Worm (Caenorhabditis elegans) whole organism, L3 larva: ENCODE measurements around the gene Y56A3A.30.

ENCODE experiments used
- R02D3.7 ChIP-seq: fragments of 150-350 bp; optimal IDR thresholded peaks from 2 replicates; lab custom pipeline; 2014; ENCODE audit warnings: missing biosample characterization, missing genetic modification characterization
- ZK546.5 ChIP-seq: sonication (generic microtip); optimal IDR thresholded peaks from 2 replicates; lab custom pipeline; 2017; ENCODE audit warnings: missing biosample characterization, missing genetic modification characterization
- aly-2 ChIP-seq: fragments of 150-350 bp; optimal IDR thresholded peaks from 2 replicates; lab custom pipeline; 2014; ENCODE audit warnings: missing biosample characterization, missing genetic modification characterization
- ceh-16 ChIP-seq: sonication (generic microtip); optimal IDR thresholded peaks from 2 replicates; lab custom pipeline; 2017; ENCODE audit warnings: missing biosample characterization, missing genetic modification characterization
- ceh-28 ChIP-seq: fragments of 150-350 bp; optimal IDR thresholded peaks from 2 replicates; lab custom pipeline; 2014; ENCODE audit warnings: missing biosample characterization, missing genetic modification reagents, missing genetic modification characterization
- ceh-82 ChIP-seq: fragments of 150-350 bp; optimal IDR thresholded peaks from 2 replicates; lab custom pipeline; 2014; ENCODE audit warnings: missing biosample characterization, missing genetic modification characterization
- ceh-9 ChIP-seq: sonication (generic microtip); optimal IDR thresholded peaks from 2 replicates; lab custom pipeline; 2018; ENCODE audit warnings: missing biosample characterization, missing genetic modification characterization
- daf-12 ChIP-seq: fragments of 150-350 bp; optimal IDR thresholded peaks from 2 replicates; lab custom pipeline; 2014; ENCODE audit warnings: missing biosample characterization, missing genetic modification reagents, missing genetic modification characterization
- egl-27 ChIP-seq: sonication (generic microtip); optimal IDR thresholded peaks from 4 replicates; lab custom pipeline; 2017; ENCODE audit warnings: missing biosample characterization, missing genetic modification reagents, missing genetic modification characterization
- elt-2 ChIP-seq: sonication (generic microtip); optimal IDR thresholded peaks from 2 replicates; lab custom pipeline; 2016; ENCODE audit warnings: missing genetic modification reagents, mild to moderate bottlenecking, missing genetic modification characterization, missing compliant biosample characterization
- elt-3 ChIP-seq, 3 experiments: fragments of 150-350 bp in 1 of 3; sonication (generic microtip) in 2 of 3; optimal IDR thresholded peaks; 2 replicates in 2 of 3; 4 replicates in 1 of 3; lab custom pipeline; 2014 to 2017; ENCODE audit warnings: missing biosample characterization in 3 of 3, missing genetic modification characterization in 3 of 3
- fkh-2 ChIP-seq: fragments of 150-350 bp; optimal IDR thresholded peaks from 2 replicates; lab custom pipeline; 2014; ENCODE audit warnings: missing biosample characterization, missing genetic modification reagents, missing genetic modification characterization
- fos-1 ChIP-seq: fragments of 150-350 bp; optimal IDR thresholded peaks from 2 replicates; lab custom pipeline; 2014; ENCODE audit warnings: missing biosample characterization, missing genetic modification characterization
- hmg-11 ChIP-seq: sonication (generic microtip); optimal IDR thresholded peaks from 2 replicates; lab custom pipeline; 2016; ENCODE audit warnings: missing genetic modification characterization, missing compliant biosample characterization
- mdl-1 ChIP-seq: fragments of 150-350 bp; optimal IDR thresholded peaks from 2 replicates; lab custom pipeline; 2014; ENCODE audit warnings: missing biosample characterization, missing genetic modification characterization
- nfya-1 ChIP-seq: sonication (generic microtip); optimal IDR thresholded peaks from 2 replicates; lab custom pipeline; 2017; ENCODE audit warnings: missing genetic modification characterization, mild to moderate bottlenecking, missing compliant biosample characterization, antibody characterized with exemption, moderate library complexity; ENCODE audit not compliant: insufficient read depth
- nhr-12 ChIP-seq: fragments of 150-350 bp; optimal IDR thresholded peaks from 2 replicates; lab custom pipeline; 2014; ENCODE audit warnings: missing biosample characterization, missing genetic modification characterization
- nhr-237 ChIP-seq: fragments of 150-350 bp; optimal IDR thresholded peaks from 2 replicates; lab custom pipeline; 2014; ENCODE audit warnings: missing biosample characterization, missing genetic modification characterization
- nhr-25 ChIP-seq: sonication (generic microtip); optimal IDR thresholded peaks from 2 replicates; lab custom pipeline; 2017; ENCODE audit warnings: missing biosample characterization, missing genetic modification characterization
- nhr-28 ChIP-seq: fragments of 150-350 bp; optimal IDR thresholded peaks from 2 replicates; lab custom pipeline; 2014; ENCODE audit warnings: missing biosample characterization, missing genetic modification characterization
- nhr-67 ChIP-seq: fragments of 150-350 bp; optimal IDR thresholded peaks from 2 replicates; lab custom pipeline; 2014; ENCODE audit warnings: missing biosample characterization, missing genetic modification characterization
- nhr-76 ChIP-seq: fragments of 150-350 bp; sonication (generic microtip); optimal IDR thresholded peaks from 5 replicates; lab custom pipeline; 2014; ENCODE audit warnings: missing biosample characterization, missing genetic modification characterization
- nhr-77 ChIP-seq: fragments of 150-350 bp; optimal IDR thresholded peaks from 2 replicates; lab custom pipeline; 2014; ENCODE audit warnings: missing biosample characterization, missing genetic modification characterization
- pha-4 ChIP-seq: fragments of 150-350 bp; optimal IDR thresholded peaks from 2 replicates; lab custom pipeline; 2014; ENCODE audit warnings: missing biosample characterization, missing genetic modification reagents, missing genetic modification characterization
- pqm-1 ChIP-seq: fragments of 150-350 bp; optimal IDR thresholded peaks from 2 replicates; lab custom pipeline; 2017; ENCODE audit warnings: missing biosample characterization, missing genetic modification characterization, inconsistent platforms
- sea-2 ChIP-seq: fragments of 150-350 bp; sonication (generic microtip); optimal IDR thresholded peaks from 4 replicates; lab custom pipeline; 2014; ENCODE audit warnings: missing biosample characterization, missing genetic modification reagents, missing genetic modification characterization
- skn-1 ChIP-seq: fragments of 150-350 bp; optimal IDR thresholded peaks from 2 replicates; lab custom pipeline; 2014; ENCODE audit warnings: missing biosample characterization, missing genetic modification characterization
- snpc-4 ChIP-seq: fragments of 150-350 bp; optimal IDR thresholded peaks from 2 replicates; lab custom pipeline; 2014; ENCODE audit warnings: missing biosample characterization, missing genetic modification characterization
- tbx-2 ChIP-seq: sonication (generic microtip); optimal IDR thresholded peaks from 2 replicates; lab custom pipeline; 2016; ENCODE audit warnings: mild to moderate bottlenecking, missing genetic modification characterization, missing compliant biosample characterization
- ztf-11 ChIP-seq: fragments of 150-350 bp; optimal IDR thresholded peaks from 2 replicates; lab custom pipeline; 2014; ENCODE audit warnings: missing biosample characterization, missing genetic modification characterization

The Y56A3A.30 gene

DNA sequence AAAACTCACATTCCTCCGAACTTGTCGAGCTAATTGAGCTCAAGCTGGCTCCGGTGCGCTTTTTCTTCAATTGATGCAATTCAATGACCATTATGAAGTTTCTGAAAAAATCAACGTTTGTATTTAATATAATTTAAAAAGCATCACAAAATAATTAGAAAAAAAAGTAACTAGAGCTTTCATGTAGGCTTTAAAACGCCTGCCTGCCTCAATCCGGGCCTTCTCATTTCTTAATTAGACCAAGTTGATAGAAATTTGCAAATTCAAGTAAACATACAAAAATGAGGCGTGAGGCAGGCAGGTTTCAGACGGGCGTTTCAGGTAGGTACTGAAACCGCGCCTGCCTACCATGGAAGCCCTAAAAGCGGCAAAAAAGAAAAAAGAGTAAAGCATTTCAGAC, 24.0 kb upstream of the Y56A3A.30 start, which contains the start of gene Y56A3A.33:
Y56A3A.33 (minus strand) TSS at position 101 of the 400 bp plus-strand sequence.
- TF ChIP-seq ceh-82, result no peak
- no peak for TF ChIP-seq tbx-2 (tag; lab: Kevin White, UChicago)
- TF ChIP-seq nhr-12 (tag; lab: Kevin White, UChicago), result no peak
- TF ChIP-seq nhr-237 (tag; lab: Kevin White, UChicago), result no peak
- no peak for TF ChIP-seq ZK546.5
- TF ChIP-seq elt-3 (tag; optimal IDR thresholded peaks at IDR 0.05; lab: Kevin White, UChicago), result no peak

- TF ChIP-seq pqm-1 (tag; lab: Kevin White, UChicago) (no peak), ceh-9 (tag; lab: Kevin White, UChicago) (no peak), nhr-67 (tag; lab: Kevin White, UChicago) (no peak), nhr-28 (no peak), egl-27 (tag; lab: Kevin White, UChicago) (no peak), snpc-4 (tag; lab: Kevin White, UChicago) (no peak)
- TF ChIP-seq, all 47 proteins: peak for 0
Measured at ce11 chrIII:11999543-11999942, 20.7 kb upstream of the Y56A3A.30 start.

DNA sequence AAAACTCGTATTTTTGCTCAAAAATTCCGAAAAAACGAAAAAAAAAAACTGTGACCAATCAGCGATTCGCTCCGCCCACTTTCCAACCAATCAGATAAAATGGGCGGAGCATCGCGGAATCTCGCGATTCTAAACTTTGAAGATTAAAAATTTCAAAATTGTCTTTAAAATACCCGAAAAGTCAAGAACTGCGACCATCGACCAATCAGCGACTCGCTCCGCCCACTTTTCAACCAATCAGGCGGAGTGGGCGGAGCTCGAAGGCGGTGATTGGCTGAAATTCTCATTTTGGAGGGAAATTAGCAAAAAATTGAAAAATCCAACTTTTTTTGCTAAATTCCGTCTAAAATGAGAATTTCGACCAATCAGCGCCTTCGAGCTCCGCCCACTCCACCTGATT, 16.9 kb upstream of the Y56A3A.30 start:
- TF ChIP-seq ceh-9 (tag; lab: Kevin White, UChicago), result no peak
- no peak for TF ChIP-seq elt-3 (tag; optimal IDR thresholded peaks at IDR 0.05; lab: Kevin White, UChicago)
- TF ChIP-seq nfya-1 (tag; lab: Kevin White, UChicago), result peak; percentile 59
- TF ChIP-seq, all 47 proteins: peak for 1

ce11 chrIII:11991654-11992292, 12.9 kb upstream of the Y56A3A.30 start:
- no peak for TF ChIP-seq sea-2 (GFP tag; lab: Kevin White, UChicago)
- no peak for TF ChIP-seq ceh-16 (tag; lab: Kevin White, UChicago)
- TF ChIP-seq daf-12 (tag; lab: Kevin White, UChicago), result no peak
- no peak for TF ChIP-seq tbx-2 (tag; lab: Kevin White, UChicago)
- TF ChIP-seq fos-1 (tag; lab: Kevin White, UChicago), result no peak
- TF ChIP-seq egl-27 (tag; lab: Kevin White, UChicago), result no peak
- TF ChIP-seq nhr-25 (tag; lab: Kevin White, UChicago), result no peak

DNA sequence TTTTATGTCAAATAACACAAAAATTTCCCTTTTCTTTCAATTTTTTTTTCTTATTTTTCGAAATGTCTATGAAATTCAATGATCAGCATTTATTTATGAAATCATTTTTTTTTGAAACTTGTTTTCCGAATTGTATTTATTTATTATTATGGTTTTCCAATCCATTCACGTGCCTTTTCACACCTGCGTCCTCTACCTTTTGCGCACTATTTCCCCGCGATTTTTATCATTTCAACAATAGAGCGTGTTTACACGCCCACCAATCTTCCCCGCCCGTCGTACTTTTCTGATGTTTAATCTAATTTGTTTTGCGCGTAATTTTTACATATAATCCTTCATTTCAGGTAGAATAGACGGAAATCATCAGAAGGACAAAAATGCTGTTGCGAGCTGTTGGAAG, 11.0 kb upstream of the Y56A3A.30 start, which contains the start of gene wah-1:
wah-1 (plus strand) TSS at position 345 of the 400 bp plus-strand sequence.
- TF ChIP-seq nhr-25 (tag; lab: Kevin White, UChicago) (peak; percentile 10), ceh-16 (tag; lab: Kevin White, UChicago) (no peak), mdl-1 (tag; lab: Kevin White, UChicago) (no peak), elt-2 (peak; percentile 15), hmg-11 (tag; lab: Kevin White, UChicago) (peak; percentile 42), aly-2 (tag; lab: Kevin White, UChicago) (no peak), ztf-11 (tag; lab: Kevin White, UChicago) (no peak), nfya-1 (tag; lab: Kevin White, UChicago) (peak; percentile 61), tbx-2 (tag; lab: Kevin White, UChicago) (no peak), fkh-2 (no peak), pha-4 (tag; lab: Kevin White, UChicago) (peak; percentile 77)

ce11 chrIII:11985066-11985465, 6.2 kb upstream of the Y56A3A.30 start:
- no peak for TF ChIP-seq ZK546.5
- no peak for TF ChIP-seq nhr-77
- no peak for TF ChIP-seq nhr-76 (tag; lab: Kevin White, UChicago)

- TF ChIP-seq ZK546.5, result no peak
- TF ChIP-seq R02D3.7 (tag; lab: Kevin White, UChicago), result no peak
- TF ChIP-seq ceh-16 (tag; lab: Kevin White, UChicago), result no peak
- no peak for TF ChIP-seq pqm-1 (tag; lab: Kevin White, UChicago)
- no peak for TF ChIP-seq ceh-82
- TF ChIP-seq snpc-4 (tag; lab: Kevin White, UChicago), result no peak
- TF ChIP-seq ceh-28 (tag; lab: Kevin White, UChicago), result no peak
- no peak for TF ChIP-seq skn-1 (tag; lab: Kevin White, UChicago)
- no peak for TF ChIP-seq elt-3 (tag; optimal IDR thresholded peaks at IDR 0.05; lab: Kevin White, UChicago)
- no peak for TF ChIP-seq egl-27 (tag; lab: Kevin White, UChicago)
Measured at ce11 chrIII:11982474-11982873, 3.6 kb upstream of the Y56A3A.30 start.
